Worm (Caenorhabditis elegans): ENCODE results near the gene C43G2.3.

ce11 chrIV:6601213-6601724 lies 23.3 kb downstream of the C43G2.3 start, which contains the start of gene sup-36:
- no peak for TF ChIP-seq sea-2 (GFP tag; optimal IDR thresholded peaks at IDR 0.05)
- TF ChIP-seq nhr-11 (tag; optimal IDR thresholded peaks at IDR 0.05), result no peak
- TF ChIP-seq ZK546.5 (tag; optimal IDR thresholded peaks at IDR 0.05), result no peak
- no peak for TF ChIP-seq lin-15B (tag; optimal IDR thresholded peaks at IDR 0.05)
- no peak for TF ChIP-seq fkh-10 (GFP tag; optimal IDR thresholded peaks at IDR 0.05)
- TF ChIP-seq skn-1 (tag; optimal IDR thresholded peaks at IDR 0.05), result no peak

Data from whole organism, L3 larva.